Worm (Caenorhabditis elegans) whole organism, late embryonic: ENCODE results near the gene unc-25.

Experiments used
- C38D4.7 ChIP-seq: fragments of 200-800 bp; sonication (Bioruptor generic); optimal IDR thresholded peaks from 2 replicates; lab custom pipeline; 2018; ENCODE audit warnings: mild to moderate bottlenecking, missing genetic modification characterization, moderate library complexity, missing compliant biosample characterization
- F13H6.1 ChIP-seq: sonication (generic microtip); optimal IDR thresholded peaks from 2 replicates; lab custom pipeline; 2016; ENCODE audit warnings: missing genetic modification characterization, missing compliant biosample characterization
- K02D7.2 ChIP-seq: sonication (generic microtip); optimal IDR thresholded peaks from 2 replicates; lab custom pipeline; 2017; ENCODE audit warnings: mild to moderate bottlenecking, missing genetic modification characterization, missing compliant biosample characterization
- K09A11.1 ChIP-seq: sonication (generic microtip); optimal IDR thresholded peaks from 2 replicates; lab custom pipeline; 2017; ENCODE audit warnings: antibody characterized with exemption, mild to moderate bottlenecking, missing genetic modification characterization, missing compliant biosample characterization; ENCODE audit not compliant: insufficient read depth
- Y22D7AL.16 ChIP-seq: sonication (generic microtip); optimal IDR thresholded peaks from 2 replicates; lab custom pipeline; 2016; ENCODE audit warnings: missing genetic modification characterization, missing compliant biosample characterization
- ahr-1 ChIP-seq: sonication (generic microtip); optimal IDR thresholded peaks from 2 replicates; lab custom pipeline; 2016; ENCODE audit warnings: missing genetic modification characterization, missing compliant biosample characterization
- ama-1 ChIP-seq: fragments of 150-350 bp; optimal IDR thresholded peaks from 2 replicates; lab custom pipeline; 2014
- ceh-14 ChIP-seq: sonication (generic microtip); optimal IDR thresholded peaks from 2 replicates; lab custom pipeline; 2016; ENCODE audit warnings: missing genotype, missing genetic modification characterization, missing compliant biosample characterization
- ceh-18 ChIP-seq: sonication (generic microtip); optimal IDR thresholded peaks from 2 replicates; lab custom pipeline; 2016; ENCODE audit warnings: missing genetic modification characterization, missing compliant biosample characterization
- ceh-22 ChIP-seq: sonication (generic microtip); optimal IDR thresholded peaks from 2 replicates; lab custom pipeline; 2017; ENCODE audit warnings: missing biosample characterization, missing genetic modification characterization
- ceh-30 ChIP-seq: fragments of 150-350 bp; optimal IDR thresholded peaks from 2 replicates; lab custom pipeline; 2014; ENCODE audit warnings: missing biosample characterization, missing genetic modification characterization
- ceh-31 ChIP-seq: sonication (generic microtip); optimal IDR thresholded peaks from 2 replicates; lab custom pipeline; 2016; ENCODE audit warnings: missing genetic modification characterization, missing compliant biosample characterization
- ceh-45 ChIP-seq: fragments of 200-800 bp; sonication (Bioruptor generic); IDR thresholded peaks from 2 replicates; pipeline ENCODE4 v1.3.6; 2022; ENCODE audit warnings: missing genetic modification reagents, missing genetic modification characterization, missing compliant biosample characterization
- ceh-48 ChIP-seq: sonication (generic microtip); optimal IDR thresholded peaks from 2 replicates; lab custom pipeline; 2016; ENCODE audit warnings: missing genetic modification characterization, inconsistent platforms, missing compliant biosample characterization
- che-1 ChIP-seq: sonication (generic microtip); optimal IDR thresholded peaks from 2 replicates; lab custom pipeline; 2016; ENCODE audit warnings: mild to moderate bottlenecking, missing genetic modification characterization, missing compliant biosample characterization
- dmd-4 ChIP-seq: sonication (generic microtip); optimal IDR thresholded peaks from 2 replicates; lab custom pipeline; 2016; ENCODE audit warnings: borderline replicate concordance, missing genetic modification characterization, missing compliant biosample characterization
- dve-1 ChIP-seq: sonication (generic microtip); optimal IDR thresholded peaks from 2 replicates; lab custom pipeline; 2017; ENCODE audit warnings: antibody characterized with exemption, mild to moderate bottlenecking, missing genetic modification characterization, missing compliant biosample characterization
- elt-2 ChIP-seq: sonication (generic microtip); optimal IDR thresholded peaks from 2 replicates; lab custom pipeline; 2016; ENCODE audit warnings: missing genetic modification reagents, missing genetic modification characterization, missing compliant biosample characterization
- fax-1 ChIP-seq: sonication (generic microtip); optimal IDR thresholded peaks from 2 replicates; lab custom pipeline; 2016; ENCODE audit warnings: missing genotype, missing genetic modification characterization, missing compliant biosample characterization
- hlh-15 ChIP-seq: sonication (generic microtip); optimal IDR thresholded peaks from 2 replicates; lab custom pipeline; 2016; ENCODE audit warnings: missing genetic modification characterization, missing compliant biosample characterization
- hlh-6 ChIP-seq: sonication (generic microtip); optimal IDR thresholded peaks from 2 replicates; lab custom pipeline; 2016; ENCODE audit warnings: missing genotype, missing genetic modification characterization, missing compliant biosample characterization
- hlh-8 ChIP-seq: sonication (generic microtip); optimal IDR thresholded peaks from 2 replicates; lab custom pipeline; 2016; ENCODE audit warnings: missing genotype, missing genetic modification characterization, missing compliant biosample characterization
- madf-2 ChIP-seq: sonication (generic microtip); optimal IDR thresholded peaks from 2 replicates; lab custom pipeline; 2017; ENCODE audit warnings: missing genetic modification characterization, missing compliant biosample characterization
- mec-3 ChIP-seq: sonication (generic microtip); optimal IDR thresholded peaks from 2 replicates; lab custom pipeline; 2016; ENCODE audit warnings: borderline replicate concordance, missing genetic modification characterization, missing compliant biosample characterization
- nfya-1 ChIP-seq: sonication (generic microtip); optimal IDR thresholded peaks from 2 replicates; lab custom pipeline; 2017; ENCODE audit warnings: missing genetic modification characterization, mild to moderate bottlenecking, missing compliant biosample characterization, antibody characterized with exemption, moderate library complexity
- nhr-11 ChIP-seq: fragments of 150-350 bp; optimal IDR thresholded peaks from 2 replicates; lab custom pipeline; 2014; ENCODE audit warnings: missing biosample characterization, missing genetic modification characterization
- npax-4 ChIP-seq: sonication (generic microtip); optimal IDR thresholded peaks from 2 replicates; lab custom pipeline; 2016; ENCODE audit warnings: missing genetic modification characterization, missing compliant biosample characterization
- odd-2 ChIP-seq: sonication (generic microtip); optimal IDR thresholded peaks from 2 replicates; lab custom pipeline; 2017; ENCODE audit warnings: antibody characterized with exemption, mild to moderate bottlenecking, missing genetic modification characterization, missing compliant biosample characterization
- pag-3 ChIP-seq: sonication (generic microtip); optimal IDR thresholded peaks from 2 replicates; lab custom pipeline; 2016; ENCODE audit warnings: missing compliant biosample characterization, missing genetic modification characterization, borderline replicate concordance
- pat-9 ChIP-seq: fragments of 200-800 bp; sonication (Bioruptor generic); optimal IDR thresholded peaks from 2 replicates; lab custom pipeline; 2018; ENCODE audit warnings: mild to moderate bottlenecking, missing genetic modification characterization, moderate library complexity, missing compliant biosample characterization
- pha-4 ChIP-seq: fragments of 150-350 bp; optimal IDR thresholded peaks from 2 replicates; lab custom pipeline; 2018; ENCODE audit warnings: missing biosample characterization, missing genetic modification reagents, missing genetic modification characterization
- pqm-1 ChIP-seq: sonication (generic microtip); optimal IDR thresholded peaks from 2 replicates; lab custom pipeline; 2016; ENCODE audit warnings: missing genetic modification characterization, missing compliant biosample characterization
- pros-1 ChIP-seq: fragments of 150-350 bp; optimal IDR thresholded peaks from 2 replicates; lab custom pipeline; 2014; ENCODE audit warnings: missing biosample characterization, missing genetic modification reagents, missing genetic modification characterization
- tbx-7 ChIP-seq: sonication (generic microtip); optimal IDR thresholded peaks from 2 replicates; lab custom pipeline; 2016; ENCODE audit warnings: missing genotype, missing genetic modification characterization, missing compliant biosample characterization
- unc-3 ChIP-seq, 2 experiments: fragments of 200-800 bp in 1 of 2; sonication (Bioruptor generic) in 1 of 2; sonication (generic microtip) in 1 of 2; conservative IDR thresholded peaks in 1 of 2; optimal IDR thresholded peaks in 1 of 2; 2 replicates each; pipeline versions ENCODE4 v1.3.6 to Lab custom; 2016 to 2022; ENCODE audit warnings: missing compliant biosample characterization in 2 of 2, missing genetic modification characterization in 2 of 2, missing genetic modification reagents in 1 of 2
- unc-42 ChIP-seq: sonication (generic microtip); optimal IDR thresholded peaks from 2 replicates; lab custom pipeline; 2016; ENCODE audit warnings: missing genotype, missing genetic modification characterization, missing compliant biosample characterization
- unc-55 ChIP-seq: sonication (generic microtip); optimal IDR thresholded peaks from 2 replicates; lab custom pipeline; 2017; ENCODE audit warnings: missing biosample characterization, missing genetic modification reagents, missing genetic modification characterization
- ztf-16 ChIP-seq: sonication (generic microtip); optimal IDR thresholded peaks from 2 replicates; lab custom pipeline; 2017; ENCODE audit warnings: missing genetic modification characterization, missing compliant biosample characterization

The unc-25 gene

DNA sequence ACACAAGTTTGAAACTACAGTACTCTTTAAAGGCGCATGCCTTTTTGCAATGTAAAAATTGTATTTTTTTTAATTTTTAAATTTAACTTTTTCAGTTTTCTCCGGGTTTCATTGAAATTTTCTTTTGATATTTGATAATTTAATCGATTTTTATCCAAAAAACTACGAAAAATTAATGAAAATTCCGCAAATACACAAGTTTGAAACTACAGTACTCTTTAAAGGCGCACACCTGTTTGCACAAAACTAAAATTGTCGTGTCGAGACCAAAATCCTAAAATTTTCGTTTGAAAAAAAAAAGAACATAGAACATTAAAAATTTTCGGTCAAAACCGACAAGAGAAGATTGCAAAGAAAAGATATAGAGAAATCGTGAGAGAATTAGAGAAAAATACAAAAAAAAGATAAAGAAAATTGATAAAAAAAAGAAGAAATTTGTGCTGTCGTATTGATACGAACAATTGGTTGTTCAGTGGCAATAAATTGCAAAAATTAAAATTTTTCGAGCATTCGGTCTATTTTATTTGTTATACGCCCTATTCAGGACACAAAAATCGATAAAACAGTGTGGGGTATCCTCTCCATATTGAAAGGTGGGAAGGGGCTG lies 25.1 kb downstream of the unc-25 start:
- no peak for TF ChIP-seq pqm-1
- TF ChIP-seq elt-2 (tag; lab: Kevin White, UChicago), result peak; percentile 64
- TF ChIP-seq hlh-8 (tag; lab: Kevin White, UChicago), result no peak
- TF ChIP-seq unc-3 (GFP tag; conservative IDR thresholded peaks at IDR 0.05; lab: Robert Waterston, UW), result no peak
- TF ChIP-seq unc-3 (tag; optimal IDR thresholded peaks at IDR 0.05; lab: Kevin White, UChicago), result no peak

- TF ChIP-seq npax-4 (tag; lab: Kevin White, UChicago) (no peak), unc-42 (no peak), ahr-1 (tag; lab: Kevin White, UChicago) (no peak), K09A11.1 (no peak), tbx-7 (no peak), Y22D7AL.16 (tag; lab: Kevin White, UChicago) (no peak), ceh-14 (tag; lab: Kevin White, UChicago) (no peak), madf-2 (tag; lab: Kevin White, UChicago) (no peak), pros-1 (tag; lab: Kevin White, UChicago) (no peak), F13H6.1 (tag; lab: Kevin White, UChicago) (no peak), ceh-30 (tag; lab: Kevin White, UChicago) (no peak), pha-4 (no peak), ceh-45 (GFP tag; lab: Robert Waterston, UW) (no peak), K02D7.2 (no peak), pat-9 (tag; lab: Kevin White, UChicago) (no peak)
- TF ChIP-seq, all 69 proteins: peak for 0
Observed at ce11 chrIII:12968330-12968729, 25.9 kb downstream of the unc-25 start.

DNA sequence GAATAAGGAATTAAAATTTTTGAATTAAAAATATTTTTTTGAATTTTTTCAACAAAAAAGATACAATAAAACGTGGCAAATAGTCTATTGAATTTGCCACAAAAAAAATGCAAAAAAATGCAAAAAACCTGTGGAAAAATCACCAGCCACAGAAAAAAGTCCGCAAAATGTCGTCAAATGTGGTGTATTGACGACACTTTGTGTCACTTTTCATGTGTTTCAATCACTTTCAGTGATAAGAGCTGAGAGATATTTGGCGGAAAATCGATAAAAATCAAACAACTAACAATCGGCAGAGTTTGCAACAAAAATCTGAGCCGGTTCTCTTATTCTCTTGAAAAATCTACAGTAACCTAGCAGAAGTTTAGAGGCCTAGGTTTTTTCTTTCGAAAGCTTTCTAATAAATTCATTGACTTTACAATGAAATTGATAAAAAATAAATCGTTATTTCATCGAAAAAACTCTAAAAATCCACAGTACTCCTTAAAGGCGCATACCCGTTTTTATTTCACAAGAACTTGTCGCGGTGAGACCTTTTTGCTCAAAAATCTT lies 29.5 kb downstream of the unc-25 start:
- TF ChIP-seq nfya-1 (tag; lab: Kevin White, UChicago) (peak; percentile 31), unc-55 (GFP tag; lab: Kevin White, UChicago) (peak; percentile 87), pros-1 (tag; lab: Kevin White, UChicago) (no peak), che-1 (tag; lab: Kevin White, UChicago) (no peak)
- TF ChIP-seq, all 69 proteins: peak for 2

ce11 chrIII:12972398-12972797 lies 29.9 kb downstream of the unc-25 start, which contains the start of gene bckd-1A:
Gene bckd-1A (minus strand): TSS chrIII:12972498.
- no peak for TF ChIP-seq ceh-18 (tag; lab: Kevin White, UChicago)
- no peak for TF ChIP-seq ceh-22 (tag; lab: Kevin White, UChicago)
- TF ChIP-seq nhr-11, result no peak
- TF ChIP-seq C38D4.7 (GFP tag; lab: Kevin White, UChicago), result no peak
- TF ChIP-seq K09A11.1, result no peak
- TF ChIP-seq ceh-48 (tag; lab: Kevin White, UChicago), result no peak
- no peak for TF ChIP-seq ztf-16 (tag; lab: Kevin White, UChicago)
- no peak for TF ChIP-seq dve-1 (tag; lab: Kevin White, UChicago)
- TF ChIP-seq pat-9 (tag; lab: Kevin White, UChicago), result no peak
- no peak for TF ChIP-seq fax-1 (tag; lab: Kevin White, UChicago)
- TF ChIP-seq odd-2, result no peak
- no peak for TF ChIP-seq ceh-31 (tag; lab: Kevin White, UChicago)
- TF ChIP-seq mec-3 (tag; lab: Kevin White, UChicago), result no peak
- TF ChIP-seq pqm-1, result no peak

DNA sequence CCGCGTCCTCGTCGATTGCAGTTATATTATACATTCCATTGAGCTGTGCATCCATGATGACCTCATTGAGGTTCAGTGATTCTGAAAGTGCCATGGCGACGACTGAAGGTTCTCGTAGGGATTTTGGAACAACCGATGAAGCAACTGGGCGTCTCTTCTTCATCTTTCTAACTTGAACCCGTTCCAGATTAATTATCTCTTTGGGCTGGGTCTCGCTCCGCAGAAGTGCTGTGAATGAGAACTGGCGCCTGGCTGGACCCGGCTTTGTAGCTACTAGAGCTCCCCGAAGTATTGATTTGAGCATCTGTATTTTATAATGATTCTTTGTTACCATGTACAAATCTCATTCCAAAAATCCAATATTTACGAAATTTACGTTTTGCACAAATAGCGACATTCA lies 35.1 kb downstream of the unc-25 start, which contains the start of gene ZK1010.2:
ZK1010.2 (minus strand) TSS at position 304 of the 400 bp plus-strand sequence.
- TF ChIP-seq unc-42 (no peak), hlh-15 (tag; lab: Kevin White, UChicago) (no peak), ama-1 (lab: Kevin White, UChicago) (no peak), pha-4 (no peak), fax-1 (tag; lab: Kevin White, UChicago) (no peak), F13H6.1 (tag; lab: Kevin White, UChicago) (no peak), ceh-30 (tag; lab: Kevin White, UChicago) (no peak), dmd-4 (tag; lab: Kevin White, UChicago) (no peak), pag-3 (no peak), unc-55 (GFP tag; lab: Kevin White, UChicago) (no peak), tbx-7 (no peak), hlh-6 (no peak), ahr-1 (tag; lab: Kevin White, UChicago) (no peak), Y22D7AL.16 (tag; lab: Kevin White, UChicago) (no peak), pros-1 (tag; lab: Kevin White, UChicago) (no peak), K02D7.2 (no peak)
